Worm (Caenorhabditis elegans): ENCODE results near the gene str-145.

str-145 gene

ce11 chrV:8081579-8081978 is 16.6 kb downstream of the str-145 start, which contains the start of gene str-131:
str-131 (minus strand) TSS chrV:8081679.
- TF ChIP-seq madf-8 (GFP tag; conservative IDR thresholded peaks at IDR 0.05), result no peak

DNA sequence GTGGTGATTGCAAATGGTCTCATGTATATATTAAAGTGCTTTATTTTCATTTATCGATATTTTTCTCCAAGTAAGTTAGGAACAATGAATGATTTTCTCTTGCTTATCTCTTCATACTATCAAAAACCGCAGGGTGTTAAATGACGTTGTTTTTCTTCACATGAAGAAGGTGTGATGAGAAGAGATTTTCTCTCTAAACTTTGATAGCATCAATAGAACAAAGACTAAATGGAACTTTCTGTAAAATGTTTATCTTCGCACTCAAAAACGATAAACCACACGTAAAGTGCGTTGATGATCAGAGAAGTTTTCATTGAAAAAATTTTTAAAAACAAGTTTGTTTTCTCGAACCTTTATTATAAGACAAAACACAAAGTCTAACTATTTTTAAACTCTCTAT is 18.3 kb downstream of the str-145 start:
- TF ChIP-seq rpc-1 (optimal IDR thresholded peaks at IDR 0.05), result no peak
- no peak for TF ChIP-seq rpc-1 (tag; optimal IDR thresholded peaks at IDR 0.05)
- no peak for TF ChIP-seq Y56A3A.18 (GFP tag; IDR thresholded peaks at IDR 0.05)
- TF ChIP-seq pbrm-1 (GFP tag; IDR thresholded peaks at IDR 0.05), result no peak
- TF ChIP-seq ceh-100 (GFP tag; IDR thresholded peaks at IDR 0.05), result no peak
- TF ChIP-seq F55B11.4 (tag; optimal IDR thresholded peaks at IDR 0.05; ENCODE audit: borderline replicate concordance, insufficient read depth), result no peak
- no peak for TF ChIP-seq bed-1 (GFP tag; IDR thresholded peaks at IDR 0.05)
- TF ChIP-seq ztf-26 (tag; optimal IDR thresholded peaks at IDR 0.05), result no peak
- no peak for TF ChIP-seq egrh-3 (GFP tag; IDR thresholded peaks at IDR 0.05)
- TF ChIP-seq atf-7 (tag; optimal IDR thresholded peaks at IDR 0.05), result no peak

DNA sequence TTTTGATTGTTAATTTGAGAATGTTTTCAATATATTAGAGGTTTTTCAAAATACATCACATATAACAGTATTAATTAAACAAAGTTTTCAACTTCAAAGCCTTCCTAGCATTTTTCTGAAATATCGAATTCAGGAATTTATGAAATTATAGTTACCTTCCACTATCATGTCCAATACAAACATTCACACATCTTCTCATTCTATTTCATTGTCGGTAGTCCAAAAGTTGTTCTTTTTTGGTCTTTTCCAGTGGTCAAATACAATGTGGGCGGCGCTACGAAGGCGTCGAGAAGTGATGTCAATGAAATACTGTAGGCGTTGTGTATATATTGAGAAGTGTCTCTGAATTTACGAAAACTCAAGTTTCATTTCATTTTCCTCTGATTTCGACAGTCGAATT is 22.4 kb downstream of the str-145 start, which contains the start of gene catp-3:
Gene catp-3, plus strand, starts transcription at position 301 of the 400 bp plus-strand sequence.
- no peak for TF ChIP-seq dpl-1 (GFP tag; optimal IDR thresholded peaks at IDR 0.05)
- TF ChIP-seq ets-4 (GFP tag; optimal IDR thresholded peaks at IDR 0.05), result no peak
- TF ChIP-seq F55B11.4 (tag; optimal IDR thresholded peaks at IDR 0.05; ENCODE audit: borderline replicate concordance, insufficient read depth), result no peak
- TF ChIP-seq chd-7 (tag; optimal IDR thresholded peaks at IDR 0.05), result no peak
- TF ChIP-seq sea-2 (GFP tag; IDR thresholded peaks at IDR 0.05), result no peak

DNA sequence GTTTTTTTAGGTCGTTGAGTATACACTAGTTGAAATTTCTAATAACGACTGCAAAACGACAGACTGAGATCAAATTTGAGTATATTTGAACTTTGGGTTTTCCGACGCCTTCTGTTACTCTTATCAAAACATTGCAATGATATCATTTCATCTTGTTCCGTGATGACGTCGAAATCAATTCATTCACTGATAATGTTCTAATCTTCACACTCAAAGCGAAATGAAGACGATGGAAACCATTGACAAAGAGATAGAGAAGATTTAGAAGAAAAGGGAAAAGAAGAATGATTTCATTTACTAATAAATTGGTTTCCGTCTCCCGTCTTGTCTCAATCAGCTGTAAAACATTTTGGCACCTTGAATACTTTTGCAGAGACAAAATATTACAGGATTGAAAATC is 25.0 kb downstream of the str-145 start:
- TF ChIP-seq somi-1 (GFP tag; optimal IDR thresholded peaks at IDR 0.05), result peak; percentile 15
- TF ChIP-seq rec-8 (tag; optimal IDR thresholded peaks at IDR 0.05), result no peak

ce11 chrV:8072047-8072446 is 26.1 kb downstream of the str-145 start, which contains the start of gene str-144:
str-144 (minus strand) TSS chrV:8072147.
- no peak for TF ChIP-seq B0336.3 (GFP tag; IDR thresholded peaks at IDR 0.05)
- TF ChIP-seq madf-10 (tag; optimal IDR thresholded peaks at IDR 0.05), result no peak
- no peak for TF ChIP-seq ekl-4 (GFP tag; IDR thresholded peaks at IDR 0.05)
- TF ChIP-seq C17E4.6 (GFP tag; IDR thresholded peaks at IDR 0.05), result no peak
- TF ChIP-seq nhr-120 (GFP tag; IDR thresholded peaks at IDR 0.05), result no peak
- TF ChIP-seq lin-54 (GFP tag; optimal IDR thresholded peaks at IDR 0.05), result no peak
- TF ChIP-seq mxl-1 (tag; optimal IDR thresholded peaks at IDR 0.05), result no peak
- no peak for TF ChIP-seq ztf-26 (tag; optimal IDR thresholded peaks at IDR 0.05)
- TF ChIP-seq F33H1.4 (GFP tag; IDR thresholded peaks at IDR 0.05), result no peak
- TF ChIP-seq aptf-2 (GFP tag; conservative IDR thresholded peaks at IDR 0.05), result no peak
- TF ChIP-seq sptf-2 (GFP tag; optimal IDR thresholded peaks at IDR 0.05), result no peak
- no peak for TF ChIP-seq him-1 (tag; optimal IDR thresholded peaks at IDR 0.05)
- TF ChIP-seq somi-1 (GFP tag; optimal IDR thresholded peaks at IDR 0.05), result no peak
- no peak for TF ChIP-seq cebp-2 (GFP tag; IDR thresholded peaks at IDR 0.05)
- TF ChIP-seq madf-8 (GFP tag; conservative IDR thresholded peaks at IDR 0.05), result no peak
- no peak for TF ChIP-seq ceh-27 (GFP tag; optimal IDR thresholded peaks at IDR 0.05)

DNA sequence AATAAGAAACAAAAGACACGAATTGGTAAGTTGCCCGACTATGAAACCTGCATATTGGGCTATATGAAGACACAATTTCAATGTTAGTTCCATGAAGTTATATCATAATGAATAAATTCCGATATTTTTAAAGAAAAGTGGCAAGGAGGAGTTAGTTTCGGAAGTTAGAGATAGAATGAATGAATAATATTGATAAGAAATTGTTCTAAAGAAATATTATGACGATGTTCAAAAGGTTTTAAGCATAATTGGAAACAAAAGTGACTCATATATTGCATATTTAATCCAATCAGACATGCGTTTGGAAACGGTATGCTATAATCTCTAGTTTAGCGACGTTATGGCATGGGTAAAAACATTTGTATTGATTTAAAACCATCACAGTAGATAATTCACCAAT is 28.5 kb downstream of the str-145 start, which contains the start of gene str-143:
Gene str-143, minus strand, starts transcription at position 101 of the 400 bp plus-strand sequence.
- no peak for TF ChIP-seq let-526 (GFP tag; IDR thresholded peaks at IDR 0.05)
- TF ChIP-seq nhr-80 (tag; optimal IDR thresholded peaks at IDR 0.05), result no peak
- TF ChIP-seq Y67H2A.10 (GFP tag; conservative IDR thresholded peaks at IDR 0.05), result no peak
